Fruit fly (Drosophila melanogaster): Measurements from ENCODE around the gene Cbp20.

dm6 chr3R:18121385-18122151 lies 42.9 kb upstream of the Cbp20 start:
- no peak for TF ChIP-seq CG11902 (GFP tag; optimal IDR thresholded peaks at IDR 0.05)
- TF ChIP-seq CG11762 (GFP tag; optimal IDR thresholded peaks at IDR 0.05; ENCODE audit: insufficient read depth), result no peak
- no peak for TF ChIP-seq pdm3 (GFP tag; optimal IDR thresholded peaks at IDR 0.05)
- no peak for TF ChIP-seq Sox102F (GFP tag; optimal IDR thresholded peaks at IDR 0.05)
- TF ChIP-seq net (GFP tag; optimal IDR thresholded peaks at IDR 0.05), result no peak
- no peak for TF ChIP-seq fd85E (GFP tag; optimal IDR thresholded peaks at IDR 0.05)
- TF ChIP-seq fkh (GFP tag; optimal IDR thresholded peaks at IDR 0.05), result no peak
- TF ChIP-seq Blimp-1 (GFP tag; optimal IDR thresholded peaks at IDR 0.05), result no peak
